Worm (Caenorhabditis elegans) whole organism, late embryonic: ENCODE measurements around the gene K10D6.3.
A peak's percentile ranks its signal among the peaks of the same experiment; 100 is the strongest.

Experiments
- C08G9.2 ChIP-seq: sonication (generic microtip); optimal IDR thresholded peaks from 2 replicates; lab custom pipeline; 2016; ENCODE audit warnings: mild to moderate bottlenecking, missing genetic modification characterization, moderate library complexity, missing compliant biosample characterization
- K02D7.2 ChIP-seq: sonication (generic microtip); optimal IDR thresholded peaks from 2 replicates; lab custom pipeline; 2017; ENCODE audit warnings: mild to moderate bottlenecking, missing genetic modification characterization, missing compliant biosample characterization
- T23F11.4 ChIP-seq: fragments of 200-800 bp; sonication (Bioruptor generic); optimal IDR thresholded peaks from 2 replicates; lab custom pipeline; 2018; ENCODE audit warnings: mild to moderate bottlenecking, missing genetic modification characterization, missing compliant biosample characterization
- ahr-1 ChIP-seq: sonication (generic microtip); optimal IDR thresholded peaks from 2 replicates; lab custom pipeline; 2016; ENCODE audit warnings: missing genetic modification characterization, missing compliant biosample characterization
- ama-1 ChIP-seq: fragments of 150-350 bp; optimal IDR thresholded peaks from 2 replicates; lab custom pipeline; 2014
- ceh-2 ChIP-seq: sonication (generic microtip); optimal IDR thresholded peaks from 2 replicates; lab custom pipeline; 2016; ENCODE audit warnings: missing genotype, missing genetic modification characterization, missing compliant biosample characterization
- ceh-22 ChIP-seq: sonication (generic microtip); optimal IDR thresholded peaks from 2 replicates; lab custom pipeline; 2017; ENCODE audit warnings: missing biosample characterization, missing genetic modification characterization
- ceh-24 ChIP-seq: sonication (generic microtip); optimal IDR thresholded peaks from 2 replicates; lab custom pipeline; 2016; ENCODE audit warnings: mild to moderate bottlenecking, missing genetic modification characterization, missing compliant biosample characterization
- ceh-31 ChIP-seq: sonication (generic microtip); optimal IDR thresholded peaks from 2 replicates; lab custom pipeline; 2016; ENCODE audit warnings: missing genetic modification characterization, missing compliant biosample characterization
- ceh-45 ChIP-seq: fragments of 200-800 bp; sonication (Bioruptor generic); IDR thresholded peaks from 2 replicates; pipeline ENCODE4 v1.3.6; 2022; ENCODE audit warnings: missing genetic modification reagents, missing genetic modification characterization, missing compliant biosample characterization
- dmd-4 ChIP-seq: sonication (generic microtip); optimal IDR thresholded peaks from 2 replicates; lab custom pipeline; 2016; ENCODE audit warnings: borderline replicate concordance, missing genetic modification characterization, missing compliant biosample characterization
- dve-1 ChIP-seq: sonication (generic microtip); optimal IDR thresholded peaks from 2 replicates; lab custom pipeline; 2017; ENCODE audit warnings: antibody characterized with exemption, mild to moderate bottlenecking, missing genetic modification characterization, missing compliant biosample characterization
- elt-2 ChIP-seq: sonication (generic microtip); optimal IDR thresholded peaks from 2 replicates; lab custom pipeline; 2016; ENCODE audit warnings: missing genetic modification reagents, missing genetic modification characterization, missing compliant biosample characterization
- eyg-1 ChIP-seq: sonication (generic microtip); optimal IDR thresholded peaks from 2 replicates; lab custom pipeline; 2016; ENCODE audit warnings: missing genotype, missing genetic modification characterization, missing compliant biosample characterization
- fax-1 ChIP-seq: sonication (generic microtip); optimal IDR thresholded peaks from 2 replicates; lab custom pipeline; 2016; ENCODE audit warnings: missing genotype, missing genetic modification characterization, missing compliant biosample characterization
- gmeb-2 ChIP-seq: sonication (generic microtip); optimal IDR thresholded peaks from 2 replicates; lab custom pipeline; 2016; ENCODE audit warnings: missing genetic modification characterization, inconsistent platforms, missing compliant biosample characterization
- lin-11 ChIP-seq: fragments of 200-800 bp; sonication (Bioruptor generic); optimal IDR thresholded peaks from 2 replicates; lab custom pipeline; 2018; ENCODE audit warnings: mild to moderate bottlenecking, missing genetic modification characterization, missing compliant biosample characterization
- madf-2 ChIP-seq: sonication (generic microtip); optimal IDR thresholded peaks from 2 replicates; lab custom pipeline; 2017; ENCODE audit warnings: missing genetic modification characterization, missing compliant biosample characterization
- nfya-1 ChIP-seq: sonication (generic microtip); optimal IDR thresholded peaks from 2 replicates; lab custom pipeline; 2017; ENCODE audit warnings: missing genetic modification characterization, mild to moderate bottlenecking, missing compliant biosample characterization, antibody characterized with exemption, moderate library complexity
- nhr-11 ChIP-seq: fragments of 150-350 bp; optimal IDR thresholded peaks from 2 replicates; lab custom pipeline; 2014; ENCODE audit warnings: missing biosample characterization, missing genetic modification characterization
- npax-4 ChIP-seq: sonication (generic microtip); optimal IDR thresholded peaks from 2 replicates; lab custom pipeline; 2016; ENCODE audit warnings: missing genetic modification characterization, missing compliant biosample characterization
- odd-2 ChIP-seq: sonication (generic microtip); optimal IDR thresholded peaks from 2 replicates; lab custom pipeline; 2017; ENCODE audit warnings: antibody characterized with exemption, mild to moderate bottlenecking, missing genetic modification characterization, missing compliant biosample characterization
- pag-3 ChIP-seq: sonication (generic microtip); optimal IDR thresholded peaks from 2 replicates; lab custom pipeline; 2016; ENCODE audit warnings: missing compliant biosample characterization, missing genetic modification characterization, borderline replicate concordance
- pat-9 ChIP-seq: fragments of 200-800 bp; sonication (Bioruptor generic); optimal IDR thresholded peaks from 2 replicates; lab custom pipeline; 2018; ENCODE audit warnings: mild to moderate bottlenecking, missing genetic modification characterization, moderate library complexity, missing compliant biosample characterization
- pax-1 ChIP-seq: fragments of 150-350 bp; optimal IDR thresholded peaks from 2 replicates; lab custom pipeline; 2014; ENCODE audit warnings: missing biosample characterization, missing genetic modification characterization
- rnt-1 ChIP-seq: sonication (generic microtip); optimal IDR thresholded peaks from 2 replicates; lab custom pipeline; 2016; ENCODE audit warnings: missing genetic modification characterization, missing compliant biosample characterization
- sox-2 ChIP-seq: fragments of 200-800 bp; sonication (Bioruptor generic); IDR thresholded peaks from 2 replicates; pipeline ENCODE4 v1.3.6; 2022; ENCODE audit warnings: missing genetic modification reagents, missing genetic modification characterization, missing compliant biosample characterization
- unc-3 ChIP-seq, 2 experiments: fragments of 200-800 bp in 1 of 2; sonication (Bioruptor generic) in 1 of 2; sonication (generic microtip) in 1 of 2; conservative IDR thresholded peaks in 1 of 2; optimal IDR thresholded peaks in 1 of 2; 2 replicates each; pipeline versions ENCODE4 v1.3.6 to Lab custom; 2016 to 2022; ENCODE audit warnings: missing compliant biosample characterization in 2 of 2, missing genetic modification characterization in 2 of 2, missing genetic modification reagents in 1 of 2
- unc-42 ChIP-seq: sonication (generic microtip); optimal IDR thresholded peaks from 2 replicates; lab custom pipeline; 2016; ENCODE audit warnings: missing genotype, missing genetic modification characterization, missing compliant biosample characterization
- unc-55 ChIP-seq: sonication (generic microtip); optimal IDR thresholded peaks from 2 replicates; lab custom pipeline; 2017; ENCODE audit warnings: missing biosample characterization, missing genetic modification reagents, missing genetic modification characterization
- unc-86 ChIP-seq: sonication (generic microtip); optimal IDR thresholded peaks from 2 replicates; lab custom pipeline; 2016; ENCODE audit warnings: missing genetic modification characterization, missing compliant biosample characterization
- ztf-16 ChIP-seq: sonication (generic microtip); optimal IDR thresholded peaks from 2 replicates; lab custom pipeline; 2017; ENCODE audit warnings: missing genetic modification characterization, missing compliant biosample characterization

The K10D6.3 gene

ce11 chrV:11164475-11164874 is 35.9 kb upstream of the K10D6.3 start, which contains the start of gene srg-40:
srg-40 (minus strand) TSS chrV:11164575.
- no peak for TF ChIP-seq ceh-45
- TF ChIP-seq ceh-24 (tag; lab: Kevin White, UChicago): no peak
- TF ChIP-seq ceh-2 (tag; lab: Kevin White, UChicago): no peak
- TF ChIP-seq unc-3 (GFP tag; conservative IDR thresholded peaks at IDR 0.05; lab: Robert Waterston, UW): no peak
- no peak for TF ChIP-seq unc-3 (tag; optimal IDR thresholded peaks at IDR 0.05; lab: Kevin White, UChicago)
- TF ChIP-seq dve-1: no peak
- TF ChIP-seq ceh-22 (tag; lab: Kevin White, UChicago): no peak
- no peak for TF ChIP-seq ahr-1 (tag; lab: Kevin White, UChicago)
- no peak for TF ChIP-seq rnt-1 (tag; lab: Kevin White, UChicago)
- TF ChIP-seq pax-1 (tag; lab: Kevin White, UChicago): no peak
- TF ChIP-seq T23F11.4: no peak
- TF ChIP-seq unc-42 (tag; lab: Kevin White, UChicago): no peak
- no peak for TF ChIP-seq elt-2 (tag; lab: Kevin White, UChicago)
- no peak for TF ChIP-seq fax-1
- no peak for TF ChIP-seq sox-2 (GFP tag; lab: Robert Waterston, UW)
- no peak for TF ChIP-seq unc-86
- TF ChIP-seq, all 69 proteins: peak for 0

- TF ChIP-seq gmeb-2 (no peak), unc-42 (tag; lab: Kevin White, UChicago) (peak; percentile 42)
These were observed 32.7 kb upstream of the K10D6.3 start for ce11 chrV:11167745-11168144.

ce11 chrV:11170564-11171329 is 29.7 kb upstream of the K10D6.3 start:
- TF ChIP-seq pag-3 (tag; lab: Kevin White, UChicago) (no peak), dmd-4 (tag; lab: Kevin White, UChicago) (no peak), ama-1 (lab: Kevin White, UChicago) (no peak), dve-1 (no peak), npax-4 (no peak), C08G9.2 (tag; lab: Kevin White, UChicago) (no peak), pat-9 (tag; lab: Kevin White, UChicago) (no peak), ztf-16 (tag; lab: Kevin White, UChicago) (no peak), nhr-11 (tag; lab: Kevin White, UChicago) (no peak), eyg-1 (tag; lab: Kevin White, UChicago) (no peak)

- TF ChIP-seq lin-11 (tag; lab: Kevin White, UChicago): no peak
- TF ChIP-seq K02D7.2 (tag; lab: Kevin White, UChicago): no peak
- TF ChIP-seq odd-2 (tag; lab: Kevin White, UChicago): no peak
- TF ChIP-seq ahr-1 (tag; lab: Kevin White, UChicago): no peak
These were observed 28.5 kb upstream of the K10D6.3 start, which contains the start of gene T19C4.5 for ce11 chrV:11171906-11172305. T19C4.5 (plus strand) TSS chrV:11172213.

ce11 chrV:11172667-11173066 is 27.7 kb upstream of the K10D6.3 start:
- no peak for TF ChIP-seq ceh-45
- TF ChIP-seq unc-55 (GFP tag; lab: Kevin White, UChicago): no peak
- TF ChIP-seq unc-42 (tag; lab: Kevin White, UChicago): peak; percentile 31
- no peak for TF ChIP-seq madf-2 (tag; lab: Kevin White, UChicago)
- no peak for TF ChIP-seq nfya-1 (tag; lab: Kevin White, UChicago)

- TF ChIP-seq ceh-31 (tag; lab: Kevin White, UChicago): no peak
These were observed 25.8 kb upstream of the K10D6.3 start for ce11 chrV:11174663-11175062.
